Fruit fly (Drosophila melanogaster): Measurements from ENCODE around the gene Kebab.

Kebab gene

DNA sequence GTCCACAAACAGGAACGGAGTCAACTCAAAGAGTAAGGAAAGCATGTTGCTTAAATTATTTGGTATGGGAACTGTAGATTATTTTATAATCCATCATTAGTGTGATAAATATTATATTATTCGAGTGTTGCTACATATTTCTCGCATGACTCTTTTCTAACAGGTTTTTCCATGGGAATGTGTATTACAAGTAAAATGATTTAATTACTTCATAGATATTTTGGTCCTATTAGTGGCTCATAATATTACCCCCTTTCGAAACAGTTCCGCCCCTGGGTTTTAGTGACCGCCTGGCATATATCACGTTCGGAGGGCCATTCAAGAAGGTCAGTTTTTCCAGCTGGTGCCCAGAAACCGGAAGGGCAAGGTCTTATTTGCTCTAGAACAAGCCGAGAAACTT, 13.2 kb upstream of the Kebab start (continued):
- TF ChIP-seq Rfx (GFP tag; IDR thresholded peaks at IDR 0.05) (peak; percentile 46; the same call in 1 of the 2 replicates), CG11456 (GFP tag; IDR thresholded peaks at IDR 0.05) (no peak), Usf (GFP tag; optimal IDR thresholded peaks at IDR 0.05) (no peak), twi (tag; optimal IDR thresholded peaks at IDR 0.05) (peak; percentile 3), ind (GFP tag; optimal IDR thresholded peaks at IDR 0.05) (peak; percentile 9), Ptx1 (GFP tag; IDR thresholded peaks at IDR 0.05) (0 out of 2 replicates have a peak, but pooled peaks have one; percentile 23), CG1603 (tag; optimal IDR thresholded peaks at IDR 0.05) (no peak), HLHmδ (GFP tag; optimal IDR thresholded peaks at IDR 0.05) (no peak), CG8281 (tag; optimal IDR thresholded peaks at IDR 0.05) (no peak), fd96Cb (tag; optimal IDR thresholded peaks at IDR 0.05) (peak; percentile 43), CG11723 (GFP tag; optimal IDR thresholded peaks at IDR 0.05) (no peak), Pdp1 (GFP tag; optimal IDR thresholded peaks at IDR 0.05) (peak in 1 of 2 experiments; percentile 12), CG7839 (tag; optimal IDR thresholded peaks at IDR 0.05) (peak; percentile 36), CG3163 (GFP tag; optimal IDR thresholded peaks at IDR 0.05) (no peak), CG7372 (GFP tag; IDR thresholded peaks at IDR 0.05) (no peak), lab (GFP tag; optimal IDR thresholded peaks at IDR 0.05) (no peak), CG6272 (GFP tag; IDR thresholded peaks at IDR 0.05) (no peak), D19A (tag; optimal IDR thresholded peaks at IDR 0.05) (no peak), insv (GFP tag; optimal IDR thresholded peaks at IDR 0.05) (no peak), Sox102F (GFP tag; optimal IDR thresholded peaks at IDR 0.05) (peak; percentile 5), CG7928 (GFP tag; optimal IDR thresholded peaks at IDR 0.05) (no peak), eve (GFP tag; optimal IDR thresholded peaks at IDR 0.05) (no peak), Dek (tag; optimal IDR thresholded peaks at IDR 0.05) (no peak), CG10565 (GFP tag; optimal IDR thresholded peaks at IDR 0.05) (no peak), phol (tag; optimal IDR thresholded peaks at IDR 0.05) (peak; percentile 50), CG10979 (tag; optimal IDR thresholded peaks at IDR 0.05) (peak; percentile 60), Hsf (GFP tag; optimal IDR thresholded peaks at IDR 0.05) (peak; percentile 9), zf30C (GFP tag; optimal IDR thresholded peaks at IDR 0.05) (no peak), CG18764 (GFP tag; optimal IDR thresholded peaks at IDR 0.05) (no peak), CG14710 (tag; optimal IDR thresholded peaks at IDR 0.05) (peak; percentile 34), nmo (GFP tag; optimal IDR thresholded peaks at IDR 0.05) (peak; percentile 64), sna (GFP tag; IDR thresholded peaks at IDR 0.05; ENCODE audit: partially characterized antibody) (no peak), CG15696 (tag; optimal IDR thresholded peaks at IDR 0.05) (peak; percentile 27), Hr39 (optimal IDR thresholded peaks at IDR 0.05) (no peak), CoRest (tag; optimal IDR thresholded peaks at IDR 0.05) (peak; percentile 38), Ets65A (GFP tag) (peak; percentile 91), CG10147 (GFP tag; optimal IDR thresholded peaks at IDR 0.05) (no peak), Dref (GFP tag; IDR thresholded peaks at IDR 0.05) (no peak), onecut (GFP tag; IDR thresholded peaks at IDR 0.05) (no peak), CG10209 (GFP tag; optimal IDR thresholded peaks at IDR 0.05) (peak; percentile 3), CG2712 (tag; optimal IDR thresholded peaks at IDR 0.05) (peak; percentile 61), row (GFP tag; IDR thresholded peaks at IDR 0.05) (peak; percentile 48; the same call in 2 of the 3 replicates), Side (GFP tag; optimal IDR thresholded peaks at IDR 0.05) (no peak), CTCF (GFP tag; optimal IDR thresholded peaks at IDR 0.05) (no peak), maf-S (GFP tag; optimal IDR thresholded peaks at IDR 0.05) (no peak), Asciz (GFP tag; optimal IDR thresholded peaks at IDR 0.05) (no peak), sens (GFP tag) (peak; percentile 65), CG33557 (GFP tag; optimal IDR thresholded peaks at IDR 0.05) (no peak), dmrt99B (tag; optimal IDR thresholded peaks at IDR 0.05) (peak; percentile 23), unpg (GFP tag; optimal IDR thresholded peaks at IDR 0.05) (no peak), Abd-B (GFP tag; optimal IDR thresholded peaks at IDR 0.05) (peak; percentile 19)

Measured in whole organism, embryonic.